Worm (Caenorhabditis elegans) whole organism, young adult: Measurements from ENCODE around the gene polq-1.

ENCODE experiments used
- C06A6.2 ChIP-seq: fragments of 200-800 bp; sonication (Bioruptor generic); conservative IDR thresholded peaks from 2 replicates; pipeline ENCODE4 v1.3.6; 2022; ENCODE audit warnings: missing genetic modification characterization, missing compliant biosample characterization
- F52B5.7 ChIP-seq: sonication (generic microtip); optimal IDR thresholded peaks from 2 replicates; lab custom pipeline; 2016; ENCODE audit warnings: mild to moderate bottlenecking, missing genetic modification characterization, missing compliant biosample characterization
- ama-1 ChIP-seq, 3 experiments: fragments of 150-350 bp in 1 of 3; sonication (generic microtip) in 2 of 3; optimal IDR thresholded peaks; 2 replicates each; lab custom pipeline; 2014 to 2018; ENCODE audit warnings: missing biosample characterization in 2 of 3, missing genetic modification characterization in 2 of 3, missing genetic modification reagents in 2 of 3
- aptf-2 ChIP-seq: fragments of 200-800 bp; sonication (Bioruptor generic); conservative IDR thresholded peaks from 2 replicates; pipeline ENCODE4 v1.3.6; 2022; ENCODE audit warnings: missing genetic modification reagents, missing genetic modification characterization, missing compliant biosample characterization
- dpl-1 ChIP-seq: fragments of 150-350 bp; optimal IDR thresholded peaks from 2 replicates; lab custom pipeline; 2014; ENCODE audit warnings: missing biosample characterization, missing genetic modification reagents, missing genetic modification characterization
- hmg-20 ChIP-seq: fragments of 200-800 bp; sonication (Bioruptor generic); IDR thresholded peaks from 2 replicates; pipeline ENCODE4 v1.3.6; 2022; ENCODE audit warnings: missing genetic modification reagents, missing genetic modification characterization, missing compliant biosample characterization
- nhr-90 ChIP-seq: sonication (generic microtip); optimal IDR thresholded peaks from 2 replicates; lab custom pipeline; 2016; ENCODE audit warnings: missing genotype, mild to moderate bottlenecking, missing genetic modification characterization, missing compliant biosample characterization
- pha-4 ChIP-seq: fragments of 150-350 bp; sonication (generic microtip); optimal IDR thresholded peaks from 2 replicates; lab custom pipeline; 2014; ENCODE audit warnings: missing biosample characterization, missing genetic modification reagents, missing genetic modification characterization

DNA sequence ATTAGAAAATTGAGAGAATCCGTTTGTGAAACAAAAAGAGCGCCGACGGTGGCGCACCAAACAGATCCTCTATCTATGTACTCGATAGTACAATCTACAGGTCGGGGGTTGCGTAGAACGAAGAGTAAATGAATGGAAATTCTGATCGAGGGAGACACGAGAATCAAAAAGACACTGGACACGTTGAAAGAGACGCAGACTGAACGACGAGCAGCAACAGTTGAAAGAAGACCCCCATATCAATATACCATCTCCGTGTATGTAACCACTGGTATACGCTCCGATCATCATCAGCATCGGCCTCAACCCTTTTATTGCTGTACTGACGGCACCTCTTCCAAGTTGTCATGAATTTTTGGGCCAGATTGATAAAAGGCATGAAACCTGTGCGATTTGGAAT lies 33.3 kb upstream of the polq-1 start:
- no peak for TF ChIP-seq pha-4 (tag; lab: Kevin White, UChicago)
- TF ChIP-seq F52B5.7, result no peak
- no peak for TF ChIP-seq C06A6.2
- no peak for TF ChIP-seq aptf-2
- no peak for TF ChIP-seq hmg-20 (GFP tag; lab: Robert Waterston, UW)
- no peak for TF ChIP-seq nhr-90
- TF ChIP-seq ama-1 (optimal IDR thresholded peaks at IDR 0.05; lab: Kevin White, UChicago), result no peak
- no peak for TF ChIP-seq ama-1 (GFP tag; optimal IDR thresholded peaks at IDR 0.05; lab: Kevin White, UChicago)
- no peak for TF ChIP-seq dpl-1
